Fruit fly (Drosophila melanogaster) S2 (cell line): ENCODE results near the gene CG8838.

Source experiments
- CG8478 ChIP-seq: fragments of >200 bp; optimal IDR thresholded peaks from 2 replicates; lab custom pipeline; 2018
- CTCF ChIP-seq, 2 experiments: fragments of >200 bp; optimal IDR thresholded peaks; 2 replicates each; lab custom pipeline; 2018

DNA sequence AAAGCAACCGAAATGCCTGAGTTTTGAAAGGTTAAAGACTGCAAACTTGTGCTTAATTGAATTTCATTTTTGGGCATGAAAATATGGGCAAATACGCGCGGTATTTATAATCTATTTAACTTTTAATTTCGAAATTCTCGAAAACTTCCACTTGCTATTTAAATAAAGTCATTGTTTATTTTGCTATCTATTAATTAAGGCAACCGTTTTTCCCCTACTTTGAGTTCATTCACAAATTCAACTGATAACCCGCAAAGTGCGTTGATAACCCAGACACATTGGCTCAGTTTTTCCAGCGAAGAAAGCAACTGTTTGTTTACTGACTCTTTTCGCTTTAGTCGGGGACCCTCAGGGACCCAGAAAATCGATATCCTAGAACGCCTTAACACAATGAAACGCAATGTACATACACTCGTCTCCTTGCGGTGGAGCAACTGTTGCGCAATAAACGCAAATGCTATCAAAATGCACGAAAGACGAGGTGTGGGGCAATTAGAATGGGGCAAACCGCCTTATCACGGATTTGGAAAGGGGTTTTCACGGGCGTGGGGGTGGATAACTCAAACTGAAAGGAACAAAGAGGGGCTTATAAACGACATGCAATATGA is 14.4 kb downstream of the CG8838 start:
- TF ChIP-seq CG8478 (lab: Kevin White, UChicago) (no peak), CTCF (optimal IDR thresholded peaks at IDR 0.05; lab: Kevin White, UChicago) (no peak)
